Worm (Caenorhabditis elegans) whole organism, L1 larva: ENCODE results near the gene K03B4.6.

Experiments used
- ama-1 ChIP-seq: fragments of 150-350 bp; optimal IDR thresholded peaks from 2 replicates; lab custom pipeline; 2014
- egl-27 ChIP-seq, 2 experiments: fragments of 150-350 bp in 1 of 2; sonication (generic microtip); optimal IDR thresholded peaks; 3 replicates each; lab custom pipeline; 2017 to 2018; ENCODE audit warnings: missing biosample characterization in 2 of 2, missing genetic modification characterization in 2 of 2, missing genetic modification reagents in 2 of 2
- fkh-4 ChIP-seq: sonication (generic microtip); optimal IDR thresholded peaks from 2 replicates; lab custom pipeline; 2016; ENCODE audit warnings: missing compliant biosample characterization, missing genetic modification characterization, borderline replicate concordance
- hpl-2 ChIP-seq: fragments of 150-350 bp; optimal IDR thresholded peaks from 2 replicates; lab custom pipeline; 2014; ENCODE audit warnings: missing biosample characterization, missing genetic modification reagents, missing genetic modification characterization
- lin-13 ChIP-seq: fragments of 150-350 bp; optimal IDR thresholded peaks from 2 replicates; lab custom pipeline; 2014; ENCODE audit warnings: missing biosample characterization, missing genetic modification reagents, missing genetic modification characterization
- lin-39 ChIP-seq: fragments of 150-350 bp; optimal IDR thresholded peaks from 2 replicates; lab custom pipeline; 2014; ENCODE audit warnings: missing biosample characterization, missing genetic modification reagents, missing genetic modification characterization
- mdl-1 ChIP-seq, 2 experiments: fragments of 150-350 bp; optimal IDR thresholded peaks; 2 replicates each; lab custom pipeline; 2014 to 2017; ENCODE audit warnings: missing biosample characterization in 2 of 2, missing genetic modification characterization in 2 of 2, inconsistent platforms in 1 of 2
- tbx-2 ChIP-seq: sonication (generic microtip); optimal IDR thresholded peaks from 2 replicates; lab custom pipeline; 2016; ENCODE audit warnings: missing genetic modification characterization, missing compliant biosample characterization
- unc-130 ChIP-seq: fragments of 150-350 bp; optimal IDR thresholded peaks from 2 replicates; lab custom pipeline; 2017; ENCODE audit warnings: missing biosample characterization, missing genetic modification characterization, inconsistent platforms

DNA sequence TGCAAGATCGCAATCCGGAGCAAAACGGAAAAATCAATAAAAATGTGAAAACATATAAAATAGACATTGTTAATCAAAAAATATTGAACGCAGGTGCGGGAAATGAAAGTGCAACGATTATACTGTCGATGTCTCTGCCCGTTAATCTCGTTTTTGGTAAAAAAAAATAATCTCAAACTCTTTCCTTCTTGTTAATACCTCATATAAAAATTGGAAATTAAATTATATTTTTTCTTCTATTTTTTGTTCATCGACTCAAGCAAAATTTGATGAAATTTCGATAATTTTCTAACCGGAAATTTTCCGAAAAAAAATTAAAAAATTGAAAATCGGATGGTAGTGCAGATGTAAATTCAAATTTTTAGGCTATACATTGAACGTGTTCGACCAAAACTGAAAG, 3.5 kb downstream of the K03B4.6 start, which contains the start of gene K03B4.9:
- TF ChIP-seq unc-130 (no peak), lin-39 (tag; lab: Kevin White, UChicago) (no peak), tbx-2 (tag; lab: Kevin White, UChicago) (no peak), lin-13 (GFP tag; lab: Kevin White, UChicago) (no peak), fkh-4 (tag; lab: Kevin White, UChicago) (no peak), ama-1 (lab: Kevin White, UChicago) (no peak), mdl-1 (tag; optimal IDR thresholded peaks at IDR 0.05; lab: Kevin White, UChicago) (no peak), hpl-2 (no peak), egl-27 (tag; optimal IDR thresholded peaks at IDR 0.05; lab: Kevin White, UChicago) (no peak)
